Worm (Caenorhabditis elegans) whole organism, young adult: ENCODE data around the gene nhr-236.

Experiments used
- B0035.1 ChIP-seq: sonication (generic microtip); optimal IDR thresholded peaks from 2 replicates; lab custom pipeline; 2016; ENCODE audit warnings: missing genetic modification characterization, mild to moderate bottlenecking, missing compliant biosample characterization, missing genotype, missing genetic modification reagents
- B0261.1 ChIP-seq: sonication (generic microtip); optimal IDR thresholded peaks from 2 replicates; lab custom pipeline; 2016; ENCODE audit warnings: mild to moderate bottlenecking, missing genetic modification characterization, moderate library complexity, missing compliant biosample characterization
- F57A8.1 ChIP-seq: fragments of 200-800 bp; sonication (Bioruptor generic); optimal IDR thresholded peaks from 2 replicates; lab custom pipeline; 2018; ENCODE audit warnings: mild to moderate bottlenecking, missing genetic modification characterization, moderate library complexity, missing compliant biosample characterization
- Y53G8AR.9 ChIP-seq: fragments of 200-800 bp; sonication (Bioruptor generic); conservative IDR thresholded peaks from 2 replicates; pipeline ENCODE4 v1.3.6; 2022; ENCODE audit warnings: missing genetic modification reagents, missing genetic modification characterization, missing compliant biosample characterization
- ceh-91 ChIP-seq: fragments of 200-800 bp; sonication (Bioruptor generic); IDR thresholded peaks from 2 replicates; pipeline ENCODE4 v1.3.6; 2022; ENCODE audit warnings: missing genetic modification reagents, missing genetic modification characterization, missing compliant biosample characterization
- dpff-1 ChIP-seq: sonication (generic microtip); optimal IDR thresholded peaks from 2 replicates; lab custom pipeline; 2017; ENCODE audit warnings: mild to moderate bottlenecking, missing genetic modification characterization, missing compliant biosample characterization
- fkh-3 ChIP-seq: sonication (generic microtip); optimal IDR thresholded peaks from 2 replicates; lab custom pipeline; 2016; ENCODE audit warnings: mild to moderate bottlenecking, missing genetic modification characterization, missing compliant biosample characterization
- hlh-26 ChIP-seq: fragments of 200-800 bp; sonication (Bioruptor generic); conservative IDR thresholded peaks from 2 replicates; pipeline ENCODE4 v1.3.6; 2022; ENCODE audit warnings: missing genetic modification reagents, missing genetic modification characterization, missing compliant biosample characterization
- lag-1 ChIP-seq: fragments of 200-800 bp; sonication (Bioruptor generic); IDR thresholded peaks from 2 replicates; pipeline ENCODE4 v1.3.6; 2022; ENCODE audit warnings: missing genetic modification reagents, missing genetic modification characterization, missing compliant biosample characterization
- lin-26 ChIP-seq: fragments of 200-800 bp; sonication (Bioruptor generic); IDR thresholded peaks from 2 replicates; pipeline ENCODE4 v1.3.6; 2022; ENCODE audit warnings: missing genetic modification reagents, missing genetic modification characterization, missing compliant biosample characterization
- pbrm-1 ChIP-seq: fragments of 200-800 bp; sonication (Bioruptor generic); IDR thresholded peaks from 2 replicates; pipeline ENCODE4 v1.3.6; 2022; ENCODE audit warnings: missing genetic modification reagents, missing genetic modification characterization, missing compliant biosample characterization
- sea-2 ChIP-seq: fragments of 200-800 bp; sonication (Bioruptor generic); IDR thresholded peaks from 2 replicates; pipeline ENCODE4 v1.3.6; 2022; ENCODE audit warnings: missing genetic modification characterization, missing compliant biosample characterization
- unc-62 ChIP-seq: fragments of 150-350 bp; optimal IDR thresholded peaks from 2 replicates; lab custom pipeline; 2014; ENCODE audit warnings: missing biosample characterization, missing genetic modification reagents, missing genetic modification characterization

DNA sequence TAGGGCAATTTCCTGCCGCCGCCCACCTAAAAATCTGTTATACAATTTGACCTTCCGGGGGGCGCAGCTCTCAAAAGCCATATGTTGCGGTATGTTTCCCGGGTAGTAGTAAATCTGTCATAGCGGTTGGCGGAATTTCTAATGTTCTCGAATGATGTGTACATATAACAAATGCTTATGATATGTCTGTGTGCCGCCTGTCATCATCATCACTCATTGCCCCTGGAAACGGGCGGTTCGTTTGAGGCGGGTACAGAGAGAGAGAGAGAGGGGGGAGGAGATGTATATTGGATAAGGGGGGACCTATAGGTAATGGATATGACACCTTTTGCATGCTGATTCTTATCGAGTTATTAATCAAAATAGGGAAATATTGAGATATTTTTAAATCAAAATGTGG lies 32.8 kb downstream of the nhr-236 start:
- TF ChIP-seq unc-62 (no peak), sea-2 (GFP tag; lab: Robert Waterston, UW) (no peak), lag-1 (GFP tag; lab: Robert Waterston, UW) (no peak), F57A8.1 (no peak), pbrm-1 (GFP tag; lab: Robert Waterston, UW) (no peak), ceh-91 (GFP tag; lab: Robert Waterston, UW) (no peak), fkh-3 (tag; lab: Kevin White, UChicago) (no peak), Y53G8AR.9 (no peak), B0261.1 (tag; lab: Kevin White, UChicago) (no peak), hlh-26 (no peak), dpff-1 (no peak), B0035.1 (no peak), lin-26 (no peak)
